Worm (Caenorhabditis elegans): ENCODE data around the gene Y47D7A.2.
A peak's percentile ranks its signal among the peaks of the same experiment; 100 is the strongest.

Y47D7A.2 gene

DNA sequence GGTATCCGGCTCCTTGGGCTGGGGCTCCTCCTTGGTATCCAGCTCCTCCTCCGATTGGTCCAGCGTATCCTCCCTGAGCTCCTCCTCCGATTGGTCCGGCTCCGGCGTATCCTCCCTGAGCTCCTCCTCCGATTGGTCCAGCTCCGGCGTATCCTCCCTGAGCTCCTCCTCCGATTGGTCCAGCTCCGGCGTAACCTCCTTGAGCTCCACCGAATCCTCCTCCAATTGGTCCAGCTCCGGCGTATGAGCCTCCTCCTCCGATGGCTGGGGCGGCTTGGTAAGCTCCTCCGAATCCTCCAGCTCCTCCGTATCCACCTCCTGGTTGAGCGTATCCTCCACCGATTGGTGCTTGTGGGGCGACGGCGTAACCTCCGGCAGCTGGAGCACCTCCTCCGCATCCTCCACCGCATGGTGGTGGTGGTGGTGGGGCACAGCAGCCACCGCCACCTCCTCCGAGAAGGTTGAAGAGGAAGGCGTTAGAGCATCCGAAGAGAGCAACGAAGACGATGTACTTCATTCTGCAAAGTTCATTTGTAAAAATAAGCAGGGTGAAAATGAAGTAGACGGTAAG is 15.4 kb downstream of the Y47D7A.2 start, which contains the start of gene Y47D7A.13:
TSS of gene Y47D7A.13 (minus strand) at position 517 of the 571 bp plus-strand sequence.
- TF ChIP-seq skn-1 (tag; optimal IDR thresholded peaks at IDR 0.05), result no peak
- no peak for TF ChIP-seq lin-11 (tag; optimal IDR thresholded peaks at IDR 0.05)
- TF ChIP-seq lin-13 (GFP tag; optimal IDR thresholded peaks at IDR 0.05), result no peak
- TF ChIP-seq ceh-82 (tag; optimal IDR thresholded peaks at IDR 0.05), result no peak
- no peak for TF ChIP-seq F13H6.1 (tag; optimal IDR thresholded peaks at IDR 0.05)
- TF ChIP-seq nhr-21 (tag; optimal IDR thresholded peaks at IDR 0.05), result no peak
- no peak for TF ChIP-seq unc-39 (tag; optimal IDR thresholded peaks at IDR 0.05)
- no peak for TF ChIP-seq egl-27 (tag; optimal IDR thresholded peaks at IDR 0.05)
- TF ChIP-seq unc-55 (GFP tag; optimal IDR thresholded peaks at IDR 0.05), result no peak
- no peak for TF ChIP-seq R02D3.7 (tag; optimal IDR thresholded peaks at IDR 0.05)

DNA sequence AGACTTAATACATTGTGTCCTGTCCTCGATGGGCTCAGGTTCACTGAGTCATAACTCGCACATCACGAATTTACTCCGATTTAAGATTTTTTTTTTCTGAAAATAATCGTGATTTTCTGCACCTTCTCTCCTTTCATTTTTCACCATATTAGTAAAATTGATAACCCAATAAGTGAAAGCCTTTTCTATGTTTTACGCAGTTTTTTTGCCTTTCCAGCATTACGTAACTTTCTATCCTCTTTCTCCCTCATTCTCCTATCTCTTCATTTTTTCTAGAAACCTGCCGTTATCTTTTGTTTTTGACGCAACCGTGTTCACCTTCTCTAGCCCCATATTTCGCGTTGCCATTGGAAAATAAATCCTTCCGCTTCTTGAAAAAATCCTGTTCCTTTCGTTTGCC is 17.1 kb downstream of the Y47D7A.2 start:
- TF ChIP-seq blmp-1 (tag; optimal IDR thresholded peaks at IDR 0.05; ENCODE audit: insufficient read depth) (peak; percentile 61), nhr-25 (tag; optimal IDR thresholded peaks at IDR 0.05) (peak; percentile 17), nhr-12 (tag; optimal IDR thresholded peaks at IDR 0.05) (no peak)

DNA sequence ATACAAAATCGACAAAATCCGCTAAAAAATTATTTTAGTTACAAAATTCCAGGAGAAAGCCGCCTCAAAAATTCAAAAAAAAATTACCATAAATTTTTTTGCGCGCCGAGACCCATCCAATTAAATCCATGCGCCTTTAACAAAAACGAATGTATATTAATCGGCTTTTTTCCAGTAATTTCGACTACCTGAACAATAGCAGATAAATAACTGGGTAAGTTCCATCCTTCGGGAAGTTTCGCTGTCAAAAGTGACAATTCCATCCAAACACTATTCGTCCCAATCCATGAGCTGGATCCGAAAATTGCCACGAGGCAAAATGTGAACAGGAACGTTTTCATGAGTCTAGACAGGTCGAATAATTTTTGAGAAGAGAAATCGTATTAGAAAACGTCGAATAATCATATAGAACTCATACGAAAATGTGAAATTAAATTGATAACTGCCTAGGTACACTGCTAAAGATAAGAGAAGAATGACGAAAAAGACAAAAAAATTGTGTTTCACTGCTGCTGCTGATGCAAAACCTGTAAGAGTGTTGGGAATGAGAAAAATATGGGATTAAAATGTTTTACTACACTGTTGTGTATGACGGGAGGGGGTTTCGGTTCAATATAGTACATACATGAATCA is 22.8 kb downstream of the Y47D7A.2 start, which contains the start of gene rft-1:
TSS of gene rft-1 (minus strand) at position 475 of the 633 bp plus-strand sequence.
- peak; percentile 58 for TF ChIP-seq fos-1 (tag; optimal IDR thresholded peaks at IDR 0.05)
- no peak for TF ChIP-seq nhr-12 (tag; optimal IDR thresholded peaks at IDR 0.05)
- no peak for TF ChIP-seq zag-1 (tag; optimal IDR thresholded peaks at IDR 0.05)
- no peak for TF ChIP-seq nhr-237 (tag; optimal IDR thresholded peaks at IDR 0.05)
- TF ChIP-seq nhr-23 (tag; optimal IDR thresholded peaks at IDR 0.05), result no peak

DNA sequence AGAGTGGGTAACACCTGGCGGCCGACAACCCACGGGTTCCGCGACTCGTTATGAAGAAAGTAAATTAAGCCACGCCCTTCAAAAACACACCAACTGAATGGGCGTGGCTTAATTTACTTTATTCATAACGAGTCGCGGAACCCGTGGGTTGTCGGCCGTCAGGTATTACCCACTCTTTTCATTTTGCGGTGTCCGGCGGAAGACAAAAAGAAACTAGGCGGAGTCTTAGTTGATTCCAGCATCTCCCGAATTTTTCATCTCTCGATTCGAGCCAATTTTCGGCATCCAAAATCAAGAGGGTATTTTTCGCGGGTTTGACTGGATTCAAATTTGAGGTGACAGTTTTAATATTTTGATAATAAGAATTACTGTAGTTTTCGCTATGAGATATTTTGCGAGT is 27.6 kb downstream of the Y47D7A.2 start:
- TF ChIP-seq nhr-10 (tag; optimal IDR thresholded peaks at IDR 0.05) (no peak), mdl-1 (tag; optimal IDR thresholded peaks at IDR 0.05) (no peak), skn-1 (tag; optimal IDR thresholded peaks at IDR 0.05) (no peak), nhr-23 (tag; optimal IDR thresholded peaks at IDR 0.05) (no peak), R02D3.7 (tag; optimal IDR thresholded peaks at IDR 0.05) (no peak), ama-1 (optimal IDR thresholded peaks at IDR 0.05) (no peak), Y55F3AM.14 (GFP tag; optimal IDR thresholded peaks at IDR 0.05) (no peak), lsy-2 (tag; optimal IDR thresholded peaks at IDR 0.05) (no peak), ztf-11 (tag; optimal IDR thresholded peaks at IDR 0.05) (no peak), F13H6.1 (tag; optimal IDR thresholded peaks at IDR 0.05) (no peak), ztf-1 (GFP tag; conservative IDR thresholded peaks at IDR 0.05) (no peak), unc-62 (GFP tag; optimal IDR thresholded peaks at IDR 0.05) (no peak), ceh-82 (tag; optimal IDR thresholded peaks at IDR 0.05) (no peak)

DNA sequence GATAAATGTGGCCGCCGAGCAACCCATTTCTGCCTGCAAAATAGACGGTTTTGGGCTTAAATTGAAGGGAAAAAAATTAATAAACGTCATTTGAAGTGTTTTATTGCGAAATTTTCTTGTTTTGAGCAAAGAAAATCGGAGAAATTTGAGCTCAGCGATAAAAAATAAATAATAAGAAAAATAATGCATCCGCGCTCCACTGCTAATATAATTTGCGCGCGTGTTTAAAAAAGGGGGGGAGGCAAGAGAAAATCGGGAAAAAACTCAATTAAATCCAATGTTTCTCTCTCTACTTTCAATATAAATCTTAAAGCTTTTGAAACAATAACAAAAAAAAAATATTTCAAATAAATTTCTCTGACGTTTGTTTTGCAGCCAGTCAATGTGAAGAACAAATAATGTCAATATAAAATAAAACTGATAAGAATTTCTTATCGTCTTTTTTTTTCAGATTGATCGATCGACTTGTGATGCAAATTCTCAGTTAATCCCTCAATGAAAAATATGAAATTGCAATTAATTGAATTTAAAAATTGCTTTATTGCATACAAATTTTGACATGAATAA is 30.5 kb downstream of the Y47D7A.2 start, which contains the start of gene rft-2:
TSS of gene rft-2 (minus strand) at position 41 of the 567 bp plus-strand sequence.
- TF ChIP-seq ztf-1 (GFP tag; conservative IDR thresholded peaks at IDR 0.05) (no peak), nhr-129 (tag; optimal IDR thresholded peaks at IDR 0.05) (no peak), egl-27 (tag; optimal IDR thresholded peaks at IDR 0.05) (no peak), unc-62 (GFP tag; optimal IDR thresholded peaks at IDR 0.05) (no peak), nhr-23 (tag; optimal IDR thresholded peaks at IDR 0.05) (no peak), snpc-4 (tag; optimal IDR thresholded peaks at IDR 0.05) (no peak), skn-1 (tag; optimal IDR thresholded peaks at IDR 0.05) (no peak), elt-3 (tag; optimal IDR thresholded peaks at IDR 0.05) (no peak), nhr-12 (tag; optimal IDR thresholded peaks at IDR 0.05) (no peak), C34F6.9 (tag; optimal IDR thresholded peaks at IDR 0.05) (peak; percentile 52), mdl-1 (tag; optimal IDR thresholded peaks at IDR 0.05) (no peak), lin-11 (tag; optimal IDR thresholded peaks at IDR 0.05) (no peak), lin-13 (GFP tag; optimal IDR thresholded peaks at IDR 0.05) (peak; percentile 62), ztf-4 (tag; optimal IDR thresholded peaks at IDR 0.05) (no peak), lin-39 (tag; optimal IDR thresholded peaks at IDR 0.05) (no peak), sem-4 (tag; optimal IDR thresholded peaks at IDR 0.05) (peak; percentile 46), nhr-10 (tag; optimal IDR thresholded peaks at IDR 0.05) (no peak), mbf-1 (tag; optimal IDR thresholded peaks at IDR 0.05) (no peak), nhr-11 (tag; optimal IDR thresholded peaks at IDR 0.05) (no peak), nhr-21 (tag; optimal IDR thresholded peaks at IDR 0.05) (no peak), crh-2 (tag; optimal IDR thresholded peaks at IDR 0.05) (peak; percentile 55), zag-1 (tag; optimal IDR thresholded peaks at IDR 0.05) (no peak), ceh-16 (tag; optimal IDR thresholded peaks at IDR 0.05) (no peak), nhr-77 (tag; optimal IDR thresholded peaks at IDR 0.05) (no peak), Y55F3AM.14 (GFP tag; optimal IDR thresholded peaks at IDR 0.05) (peak; percentile 32), blmp-1 (tag; optimal IDR thresholded peaks at IDR 0.05; ENCODE audit: insufficient read depth) (no peak), elt-1 (tag; optimal IDR thresholded peaks at IDR 0.05) (no peak), aly-2 (tag; optimal IDR thresholded peaks at IDR 0.05) (no peak), gmeb-1 (tag; optimal IDR thresholded peaks at IDR 0.05) (peak; percentile 96), mab-5 (tag; optimal IDR thresholded peaks at IDR 0.05) (peak; percentile 11), ZK546.5 (tag; optimal IDR thresholded peaks at IDR 0.05) (no peak), lsy-2 (tag; optimal IDR thresholded peaks at IDR 0.05) (peak; percentile 49 to 81)
